Worm (Caenorhabditis elegans) whole organism, L4 larva: ENCODE results near the gene ZK1320.5.

Source experiments
- F10B5.3 ChIP-seq: sonication (generic microtip); optimal IDR thresholded peaks from 2 replicates; lab custom pipeline; 2016; ENCODE audit warnings: mild to moderate bottlenecking, missing genetic modification characterization, missing compliant biosample characterization
- F26F4.8 ChIP-seq: fragments of 200-800 bp; sonication (Bioruptor generic); conservative IDR thresholded peaks from 2 replicates; pipeline ENCODE4 v1.3.6; 2022; ENCODE audit warnings: missing genetic modification characterization, missing compliant biosample characterization
- F37D6.2 ChIP-seq: sonication (generic microtip); optimal IDR thresholded peaks from 2 replicates; lab custom pipeline; 2016; ENCODE audit warnings: mild to moderate bottlenecking, missing genetic modification characterization, missing compliant biosample characterization
- F44E2.7 ChIP-seq: fragments of 200-800 bp; sonication (Bioruptor generic); IDR thresholded peaks from 2 replicates; pipeline ENCODE4 v2.1.2; 2022; ENCODE audit warnings: missing genetic modification characterization, missing compliant biosample characterization
- Y105C5A.15 ChIP-seq: fragments of 200-800 bp; sonication (Bioruptor generic); IDR thresholded peaks from 2 replicates; pipeline ENCODE4 v1.3.6; 2022; ENCODE audit warnings: missing genetic modification characterization, missing compliant biosample characterization
- Y48G9A.11 ChIP-seq: fragments of 200-800 bp; sonication (Bioruptor generic); IDR thresholded peaks from 2 replicates; pipeline ENCODE4 v1.3.6; 2022; ENCODE audit warnings: missing genetic modification reagents, missing genetic modification characterization, missing compliant biosample characterization
- ZK546.5 ChIP-seq, 2 experiments: sonication (generic microtip); optimal IDR thresholded peaks; 2 replicates each; lab custom pipeline; 2017; ENCODE audit warnings: missing biosample characterization in 2 of 2, missing genetic modification characterization in 2 of 2
- aha-1 ChIP-seq: fragments of 150-350 bp; peaks from one replicate; lab custom pipeline; 2014; ENCODE audit warnings: missing biosample characterization, missing genetic modification characterization
- aly-2 ChIP-seq: sonication (generic microtip); optimal IDR thresholded peaks from 2 replicates; lab custom pipeline; 2018; ENCODE audit warnings: missing biosample characterization, missing genetic modification characterization
- attf-4 ChIP-seq: sonication (generic microtip); optimal IDR thresholded peaks from 3 replicates; lab custom pipeline; 2017; ENCODE audit warnings: missing biosample characterization, missing genetic modification characterization
- ceh-20 ChIP-seq: fragments of 200-800 bp; sonication (Bioruptor generic); IDR thresholded peaks from 2 replicates; pipeline ENCODE4 v1.3.6; 2022; ENCODE audit warnings: missing genetic modification reagents, missing genetic modification characterization, missing compliant biosample characterization
- ceh-28 ChIP-seq: fragments of 150-350 bp; optimal IDR thresholded peaks from 2 replicates; lab custom pipeline; 2014; ENCODE audit warnings: missing biosample characterization, missing genetic modification reagents, missing genetic modification characterization
- ceh-44 ChIP-seq: fragments of 200-800 bp; sonication (Bioruptor generic); IDR thresholded peaks from 2 replicates; pipeline ENCODE4 v1.3.6; 2022; ENCODE audit warnings: missing genetic modification reagents, missing genetic modification characterization, missing compliant biosample characterization
- ceh-62 ChIP-seq: sonication (generic microtip); optimal IDR thresholded peaks from 2 replicates; lab custom pipeline; 2017; ENCODE audit warnings: missing biosample characterization, missing genetic modification characterization
- ceh-82 ChIP-seq: sonication (generic microtip); optimal IDR thresholded peaks from 2 replicates; lab custom pipeline; 2017; ENCODE audit warnings: missing biosample characterization, missing genetic modification characterization
- ces-1 ChIP-seq: fragments of 150-350 bp; sonication (generic microtip); optimal IDR thresholded peaks from 4 replicates; lab custom pipeline; 2014; ENCODE audit warnings: missing biosample characterization, missing genetic modification reagents, missing genetic modification characterization
- daf-12 ChIP-seq: fragments of 150-350 bp; optimal IDR thresholded peaks from 2 replicates; lab custom pipeline; 2014; ENCODE audit warnings: missing biosample characterization, missing genetic modification reagents, missing genetic modification characterization
- daf-8 ChIP-seq: fragments of 200-800 bp; sonication (Bioruptor generic); IDR thresholded peaks from 2 replicates; pipeline ENCODE4 v1.3.6; 2022; ENCODE audit warnings: missing genetic modification characterization, missing compliant biosample characterization
- dmd-6 ChIP-seq: fragments of 200-800 bp; sonication (Bioruptor generic); IDR thresholded peaks from 2 replicates; pipeline ENCODE4 v1.3.6; 2022; ENCODE audit warnings: missing genetic modification reagents, missing genetic modification characterization, missing compliant biosample characterization
- dmd-8 ChIP-seq: fragments of 200-800 bp; sonication (Bioruptor generic); IDR thresholded peaks from 2 replicates; pipeline ENCODE4 v1.3.6; 2022; ENCODE audit warnings: missing genetic modification characterization, missing compliant biosample characterization
- egl-43 ChIP-seq: fragments of 200-800 bp; sonication (Bioruptor generic); IDR thresholded peaks from 2 replicates; pipeline ENCODE4 v1.3.6; 2022; ENCODE audit warnings: missing genetic modification reagents, missing genetic modification characterization, missing compliant biosample characterization
- fkh-10 ChIP-seq: fragments of 150-350 bp; optimal IDR thresholded peaks from 2 replicates; lab custom pipeline; 2014; ENCODE audit warnings: missing biosample characterization, missing genetic modification reagents, missing genetic modification characterization
- hlh-11 ChIP-seq: fragments of 200-800 bp; sonication (Bioruptor generic); optimal IDR thresholded peaks from 2 replicates; lab custom pipeline; 2018; ENCODE audit warnings: mild to moderate bottlenecking, missing genetic modification characterization, missing compliant biosample characterization
- hmg-1.1 ChIP-seq: fragments of 200-800 bp; sonication (Bioruptor generic); IDR thresholded peaks from 2 replicates; pipeline ENCODE4 v1.3.6; 2022; ENCODE audit warnings: missing genetic modification reagents, missing genetic modification characterization, missing compliant biosample characterization
- jun-1 ChIP-seq: fragments of 150-350 bp; optimal IDR thresholded peaks from 2 replicates; lab custom pipeline; 2014; ENCODE audit warnings: missing biosample characterization, missing genetic modification reagents, missing genetic modification characterization
- lim-7 ChIP-seq: fragments of 200-800 bp; sonication (Bioruptor generic); IDR thresholded peaks from 2 replicates; pipeline ENCODE4 v1.3.6; 2022; ENCODE audit warnings: missing genetic modification characterization, missing compliant biosample characterization
- lin-38 ChIP-seq: fragments of 200-800 bp; sonication (Bioruptor generic); IDR thresholded peaks from 2 replicates; pipeline ENCODE4 v1.3.6; 2022; ENCODE audit warnings: missing genetic modification reagents, missing genetic modification characterization, missing compliant biosample characterization
- lir-3 ChIP-seq: sonication (generic microtip); optimal IDR thresholded peaks from 2 replicates; lab custom pipeline; 2016; ENCODE audit warnings: mild to moderate bottlenecking, missing genetic modification characterization, missing compliant biosample characterization
- madf-5 ChIP-seq, 2 experiments: fragments of 200-800 bp; sonication (Bioruptor generic); IDR thresholded peaks; 2 replicates each; pipeline ENCODE4 v1.3.6; 2022; ENCODE audit warnings: missing compliant biosample characterization in 2 of 2, missing genetic modification characterization in 2 of 2
- mdl-1 ChIP-seq, 2 experiments: fragments of 150-350 bp in 1 of 2; sonication (generic microtip) in 1 of 2; optimal IDR thresholded peaks; 2 replicates each; lab custom pipeline; 2014 to 2017; ENCODE audit warnings: missing biosample characterization in 2 of 2, missing genetic modification characterization in 2 of 2
- mdt-29 ChIP-seq: fragments of 200-800 bp; sonication (Bioruptor generic); IDR thresholded peaks from 2 replicates; pipeline ENCODE4 v1.3.6; 2022; ENCODE audit warnings: missing genetic modification reagents, missing genetic modification characterization, missing compliant biosample characterization
- mep-1 ChIP-seq: fragments of 150-350 bp; sonication (generic microtip); optimal IDR thresholded peaks from 3 replicates; lab custom pipeline; 2014; ENCODE audit warnings: missing biosample characterization, missing genetic modification characterization
- mxl-3 ChIP-seq: fragments of 200-800 bp; sonication (Bioruptor generic); optimal IDR thresholded peaks from 2 replicates; lab custom pipeline; 2018; ENCODE audit warnings: mild to moderate bottlenecking, missing genetic modification characterization, missing compliant biosample characterization
- nhr-11 ChIP-seq: fragments of 150-350 bp; optimal IDR thresholded peaks from 2 replicates; lab custom pipeline; 2014; ENCODE audit warnings: missing biosample characterization, missing genetic modification characterization
- nhr-237 ChIP-seq: sonication (generic microtip); optimal IDR thresholded peaks from 2 replicates; lab custom pipeline; 2017; ENCODE audit warnings: missing biosample characterization, missing genetic modification characterization
- nhr-28 ChIP-seq: fragments of 150-350 bp; optimal IDR thresholded peaks from 2 replicates; lab custom pipeline; 2014; ENCODE audit warnings: missing biosample characterization, missing genetic modification characterization
- nhr-6 ChIP-seq: fragments of 150-350 bp; optimal IDR thresholded peaks from 2 replicates; lab custom pipeline; 2014; ENCODE audit warnings: missing biosample characterization, missing genetic modification characterization
- pha-4 ChIP-seq, 2 experiments: fragments of 150-350 bp in 1 of 2; fragments of 200-800 bp in 1 of 2; sonication (Bioruptor generic) in 1 of 2; IDR thresholded peaks in 1 of 2; optimal IDR thresholded peaks in 1 of 2; 2 replicates each; pipeline versions ENCODE4 v1.3.6 to Lab custom; 2014 to 2022; ENCODE audit warnings: missing genetic modification characterization in 2 of 2, missing genetic modification reagents in 2 of 2, missing biosample characterization in 1 of 2, missing compliant biosample characterization in 1 of 2
- pqm-1 ChIP-seq: sonication (generic microtip); optimal IDR thresholded peaks from 2 replicates; lab custom pipeline; 2017; ENCODE audit warnings: missing biosample characterization, missing genetic modification characterization
- sdz-12 ChIP-seq: fragments of 200-800 bp; sonication (Bioruptor generic); optimal IDR thresholded peaks from 2 replicates; lab custom pipeline; 2018; ENCODE audit warnings: mild to moderate bottlenecking, missing genetic modification characterization, missing compliant biosample characterization
- skn-1 ChIP-seq: fragments of 150-350 bp; optimal IDR thresholded peaks from 2 replicates; lab custom pipeline; 2014; ENCODE audit warnings: missing biosample characterization, missing genetic modification characterization
- snpc-4 ChIP-seq: fragments of 150-350 bp; optimal IDR thresholded peaks from 2 replicates; lab custom pipeline; 2014; ENCODE audit warnings: missing biosample characterization, missing genetic modification characterization
- spr-3 ChIP-seq: fragments of 200-800 bp; sonication (Bioruptor generic); optimal IDR thresholded peaks from 2 replicates; lab custom pipeline; 2018; ENCODE audit warnings: mild to moderate bottlenecking, missing genetic modification characterization, missing compliant biosample characterization
- tra-1 ChIP-seq: fragments of 200-800 bp; sonication (Bioruptor generic); IDR thresholded peaks from 2 replicates; pipeline ENCODE4 v1.3.6; 2022; ENCODE audit warnings: missing genetic modification reagents, missing genetic modification characterization, missing compliant biosample characterization
- unc-130 ChIP-seq: sonication (generic microtip); optimal IDR thresholded peaks from 2 replicates; lab custom pipeline; 2016; ENCODE audit warnings: missing genetic modification reagents, missing genetic modification characterization, missing compliant biosample characterization
- vab-7 ChIP-seq: fragments of 200-800 bp; sonication (Bioruptor generic); IDR thresholded peaks from 2 replicates; pipeline ENCODE4 v1.3.6; 2022; ENCODE audit warnings: missing genetic modification reagents, missing genetic modification characterization, missing compliant biosample characterization
- zag-1 ChIP-seq: fragments of 150-350 bp; optimal IDR thresholded peaks from 2 replicates; lab custom pipeline; 2014; ENCODE audit warnings: missing biosample characterization, missing genetic modification characterization
- zfp-2 ChIP-seq: sonication (generic microtip); optimal IDR thresholded peaks from 2 replicates; lab custom pipeline; 2016; ENCODE audit warnings: mild to moderate bottlenecking, missing genetic modification characterization, missing compliant biosample characterization
- zip-11 ChIP-seq: fragments of 200-800 bp; sonication (Bioruptor generic); IDR thresholded peaks from 2 replicates; pipeline ENCODE4 v1.3.6; 2022; ENCODE audit warnings: missing genetic modification characterization, missing compliant biosample characterization
- zip-2 ChIP-seq: fragments of 150-350 bp; optimal IDR thresholded peaks from 2 replicates; lab custom pipeline; 2014; ENCODE audit warnings: missing biosample characterization, missing genetic modification characterization
- ztf-11 ChIP-seq: fragments of 150-350 bp; optimal IDR thresholded peaks from 2 replicates; lab custom pipeline; 2014; ENCODE audit warnings: missing biosample characterization, missing genetic modification characterization
- ztf-7 ChIP-seq: fragments of 150-350 bp; optimal IDR thresholded peaks from 2 replicates; lab custom pipeline; 2014; ENCODE audit warnings: missing biosample characterization, missing genetic modification characterization

ZK1320.5 gene

ce11 chrII:9646928-9647838 is 18.3 kb downstream of the ZK1320.5 start, which contains the start of gene sqv-8:
TSS of gene sqv-8 (plus strand) at chrII:9646978.
- TF ChIP-seq daf-8 (GFP tag; lab: Robert Waterston, UW) (no peak), madf-5 (GFP tag; IDR thresholded peaks at IDR 0.05; lab: Robert Waterston, UW) (no peak), vab-7 (no peak), F10B5.3 (tag; lab: Kevin White, UChicago) (no peak), ceh-82 (no peak), egl-43 (GFP tag; lab: Robert Waterston, UW) (no peak), ceh-20 (no peak), nhr-6 (tag; lab: Kevin White, UChicago) (no peak), zfp-2 (tag; lab: Kevin White, UChicago) (no peak), pha-4 (GFP tag; IDR thresholded peaks at IDR 0.05; lab: Robert Waterston, UW) (no peak), pha-4 (tag; optimal IDR thresholded peaks at IDR 0.05; lab: Kevin White, UChicago) (no peak), attf-4 (tag; lab: Kevin White, UChicago) (no peak), mdt-29 (no peak), ces-1 (GFP tag; lab: Kevin White, UChicago) (no peak), jun-1 (no peak), F44E2.7 (no peak), nhr-237 (tag; lab: Kevin White, UChicago) (no peak), aly-2 (tag; lab: Kevin White, UChicago) (no peak), unc-130 (GFP tag; lab: Kevin White, UChicago) (no peak), tra-1 (GFP tag; lab: Robert Waterston, UW) (no peak), dmd-6 (GFP tag; lab: Robert Waterston, UW) (peak; percentile 82), ztf-7 (tag; lab: Kevin White, UChicago) (no peak), skn-1 (tag; lab: Kevin White, UChicago) (no peak), ceh-62 (tag; lab: Kevin White, UChicago) (no peak), F26F4.8 (GFP tag; lab: Robert Waterston, UW) (no peak), hmg-1.1 (GFP tag; lab: Robert Waterston, UW) (peak; percentile 36; the same call in 1 of the 2 replicates), lin-38 (GFP tag; lab: Robert Waterston, UW) (no peak), snpc-4 (tag; lab: Kevin White, UChicago) (no peak), dmd-8 (no peak), Y48G9A.11 (peak; percentile 8; the same call in 1 of the 2 replicates), zag-1 (no peak), nhr-11 (tag; lab: Kevin White, UChicago) (no peak), sdz-12 (no peak), spr-3 (GFP tag; lab: Kevin White, UChicago) (no peak), lim-7 (GFP tag; lab: Robert Waterston, UW) (no peak), ceh-44 (GFP tag; lab: Robert Waterston, UW) (no peak), fkh-10 (no peak), mxl-3 (no peak), lir-3 (tag; lab: Kevin White, UChicago) (no peak), zip-2 (tag; lab: Kevin White, UChicago) (no peak), F37D6.2 (no peak), ztf-11 (no peak), nhr-28 (tag; lab: Kevin White, UChicago) (peak; percentile 2), ZK546.5 (tag; optimal IDR thresholded peaks at IDR 0.05; lab: Kevin White, UChicago) (no peak), pqm-1 (no peak), zip-11 (GFP tag; lab: Robert Waterston, UW) (no peak), mep-1 (tag; lab: Kevin White, UChicago) (no peak), daf-12 (tag; lab: Kevin White, UChicago) (no peak), hlh-11 (tag; lab: Kevin White, UChicago) (peak; percentile 61), aha-1 (no peak), ceh-28 (tag; lab: Kevin White, UChicago) (peak; percentile 1), mdl-1 (tag; optimal IDR thresholded peaks at IDR 0.05; lab: Kevin White, UChicago) (no peak), Y105C5A.15 (no peak)
